Fruit fly (Drosophila melanogaster) S2 (cell line): ENCODE measurements around the gene Nlg3.

Experiments used
- CG8478 ChIP-seq: fragments of >200 bp; optimal IDR thresholded peaks from 2 replicates; lab custom pipeline; 2018
- CTCF ChIP-seq, 2 experiments: fragments of >200 bp; optimal IDR thresholded peaks; 2 replicates each; lab custom pipeline; 2018

dm6 chr3R:7548808-7549744, 90.2 kb downstream of the Nlg3 start, which contains the start of gene alpha-Est1:
- TF ChIP-seq CG8478 (lab: Kevin White, UChicago) (no peak), CTCF (optimal IDR thresholded peaks at IDR 0.05; lab: Kevin White, UChicago) (no peak)
